Worm (Caenorhabditis elegans): Measurements from ENCODE around the gene eif-3.F.

- no peak for TF ChIP-seq unc-86 (tag; optimal IDR thresholded peaks at IDR 0.05)
- TF ChIP-seq unc-130 (tag; optimal IDR thresholded peaks at IDR 0.05) = no peak
Observed at ce11 chrII:9299679-9300078, 31.8 kb upstream of the eif-3.F start.
